Fruit fly (Drosophila melanogaster): ENCODE data around the gene CG14708.

Gene CG14708

dm6 chr3R:11568873-11569450, 15.0 kb downstream of the CG14708 start, which contains the start of gene Mrp4 (continued):
- TF ChIP-seq esg (GFP tag; conservative IDR thresholded peaks at IDR 0.05) (no peak), tx (GFP tag; optimal IDR thresholded peaks at IDR 0.05) (no peak), CG12942 (GFP tag; optimal IDR thresholded peaks at IDR 0.05) (peak; percentile 10), sim (GFP tag; IDR thresholded peaks at IDR 0.05) (no peak), sc (optimal IDR thresholded peaks at IDR 0.05) (no peak), sc (GFP tag; optimal IDR thresholded peaks at IDR 0.05) (peak; percentile 31), CG7357 (GFP tag; IDR thresholded peaks at IDR 0.05) (no peak), Xbp1 (GFP tag; optimal IDR thresholded peaks at IDR 0.05) (no peak), Hr39 (optimal IDR thresholded peaks at IDR 0.05) (no peak), Drgx (GFP tag; IDR thresholded peaks at IDR 0.05) (peak; percentile 69; the same call in 1 of the 2 replicates), ftz-f1 (GFP tag; optimal IDR thresholded peaks at IDR 0.05) (peak; percentile 93), CG10959 (GFP tag; IDR thresholded peaks at IDR 0.05) (no peak), ranshi (GFP tag; IDR thresholded peaks at IDR 0.05) (peak; percentile 52; the same call in 1 of the 2 replicates), CG18262 (tag; optimal IDR thresholded peaks at IDR 0.05) (peak; percentile 7), CG17568 (GFP tag; optimal IDR thresholded peaks at IDR 0.05) (peak; percentile 93), fd64A (GFP tag; optimal IDR thresholded peaks at IDR 0.05) (no peak), sr (GFP tag; IDR thresholded peaks at IDR 0.05) (peak; percentile 58; the same call in 1 of the 3 replicates), gce (GFP tag; IDR thresholded peaks at IDR 0.05) (peak; percentile 74; the same call in 2 of the 3 replicates), Ets65A (GFP tag) (no peak), CG32767 (GFP tag; IDR thresholded peaks at IDR 0.05) (no peak), CG11696 (GFP tag; IDR thresholded peaks at IDR 0.05) (peak; percentile 56), Dad (GFP tag; optimal IDR thresholded peaks at IDR 0.05) (peak; percentile 37), odd (GFP tag; optimal IDR thresholded peaks at IDR 0.05) (peak; percentile 76), Bdp1 (GFP tag; optimal IDR thresholded peaks at IDR 0.05) (peak; percentile 15), luna (GFP tag; optimal IDR thresholded peaks at IDR 0.05) (no peak), hkb (optimal IDR thresholded peaks at IDR 0.05) (no peak), hkb (GFP tag; IDR thresholded peaks at IDR 0.05) (peak; percentile 57; the same call in 1 of the 2 replicates), zfh1 (GFP tag; IDR thresholded peaks at IDR 0.05) (peak; percentile 39; the same call in 1 of the 3 replicates), Hmx (GFP tag; optimal IDR thresholded peaks at IDR 0.05) (no peak), Doc3 (GFP tag; IDR thresholded peaks at IDR 0.05; ENCODE audit: partially characterized antibody) (peak; percentile 55; the same call in 1 of the 3 replicates), org-1 (GFP tag; optimal IDR thresholded peaks at IDR 0.05) (no peak), HLHmδ (GFP tag; optimal IDR thresholded peaks at IDR 0.05) (peak; percentile 92), CG17802 (tag; optimal IDR thresholded peaks at IDR 0.05) (no peak), Rx (GFP tag; IDR thresholded peaks at IDR 0.05) (no peak), CG16863 (GFP tag; optimal IDR thresholded peaks at IDR 0.05) (no peak), ci (GFP tag; IDR thresholded peaks at IDR 0.05) (peak; percentile 85), CG2202 (tag; optimal IDR thresholded peaks at IDR 0.05) (peak; percentile 64), CG8281 (tag; optimal IDR thresholded peaks at IDR 0.05) (no peak), wdn (GFP tag; IDR thresholded peaks at IDR 0.05) (peak; percentile 39; the same call in 1 of the 2 replicates), pzg (GFP tag; optimal IDR thresholded peaks at IDR 0.05) (no peak), Mrtf (GFP tag; IDR thresholded peaks at IDR 0.05) (no peak), Hr3 (GFP tag; optimal IDR thresholded peaks at IDR 0.05) (no peak), Rfx (GFP tag; IDR thresholded peaks at IDR 0.05) (peak; percentile 41; the same call in 1 of the 2 replicates), lov (optimal IDR thresholded peaks at IDR 0.05) (no peak), lov (GFP tag; IDR thresholded peaks at IDR 0.05) (0 out of 3 replicates have a peak, but pooled peaks have one; percentile 26), nerfin-2 (GFP tag; IDR thresholded peaks at IDR 0.05; ENCODE audit: partially characterized antibody) (no peak), slou (GFP tag; optimal IDR thresholded peaks at IDR 0.05) (no peak), CG10462 (GFP tag; optimal IDR thresholded peaks at IDR 0.05) (no peak), CG11247 (GFP tag; IDR thresholded peaks at IDR 0.05) (peak; percentile 58), CG10274 (GFP tag; optimal IDR thresholded peaks at IDR 0.05) (no peak), Max (GFP tag; optimal IDR thresholded peaks at IDR 0.05) (no peak), CG10267 (tag; optimal IDR thresholded peaks at IDR 0.05) (no peak), HLH3B (GFP tag; IDR thresholded peaks at IDR 0.05) (peak; percentile 54; the same call in 1 of the 2 replicates)
